Worm (Caenorhabditis elegans): ENCODE results near the gene F58B4.6.

F58B4.6 gene

ce11 chrV:10949511-10949910 lies 24.7 kb downstream of the F58B4.6 start, which contains the start of gene col-153:
Gene col-153, plus strand, starts transcription at chrV:10949811.
- TF ChIP-seq fkh-2 (tag; optimal IDR thresholded peaks at IDR 0.05) (no peak), mml-1 (tag; optimal IDR thresholded peaks at IDR 0.05) (no peak), tbx-2 (tag; optimal IDR thresholded peaks at IDR 0.05) (no peak), elt-1 (tag; optimal IDR thresholded peaks at IDR 0.05) (no peak), nhr-67 (tag; optimal IDR thresholded peaks at IDR 0.05) (no peak), ama-1 (optimal IDR thresholded peaks at IDR 0.05) (no peak), nhr-43 (tag; optimal IDR thresholded peaks at IDR 0.05; ENCODE audit: poor library complexity, severe bottlenecking) (no peak), nhr-76 (tag; optimal IDR thresholded peaks at IDR 0.05) (no peak), elt-3 (tag; optimal IDR thresholded peaks at IDR 0.05) (no peak), ceh-16 (tag; optimal IDR thresholded peaks at IDR 0.05) (no peak), ztf-11 (tag; optimal IDR thresholded peaks at IDR 0.05) (no peak), nfya-1 (tag; optimal IDR thresholded peaks at IDR 0.05; ENCODE audit: insufficient read depth) (no peak), jun-1 (tag; optimal IDR thresholded peaks at IDR 0.05) (no peak), zag-1 (tag; optimal IDR thresholded peaks at IDR 0.05) (no peak), daf-12 (tag; optimal IDR thresholded peaks at IDR 0.05) (no peak), nhr-28 (tag; optimal IDR thresholded peaks at IDR 0.05) (no peak), snpc-4 (tag; optimal IDR thresholded peaks at IDR 0.05) (no peak)

ce11 chrV:10951655-10952278 lies 26.9 kb downstream of the F58B4.6 start, which contains the start of gene F17C11.4:
Gene F17C11.4, plus strand, starts transcription at chrV:10951860.
- TF ChIP-seq nhr-23 (tag; optimal IDR thresholded peaks at IDR 0.05) = peak; percentile 57
- TF ChIP-seq nhr-43 (tag; optimal IDR thresholded peaks at IDR 0.05; ENCODE audit: poor library complexity, severe bottlenecking) = peak; percentile 88
- TF ChIP-seq sea-2 (GFP tag; optimal IDR thresholded peaks at IDR 0.05) = no peak
- TF ChIP-seq nhr-67 (tag; optimal IDR thresholded peaks at IDR 0.05) = no peak
- no peak for TF ChIP-seq zag-1 (tag; optimal IDR thresholded peaks at IDR 0.05)
- TF ChIP-seq nhr-77 (tag; optimal IDR thresholded peaks at IDR 0.05) = no peak
- no peak for TF ChIP-seq mml-1 (tag; optimal IDR thresholded peaks at IDR 0.05)
- peak; percentile 83 for TF ChIP-seq elt-2 (tag; optimal IDR thresholded peaks at IDR 0.05)
- peak; percentile 80 for TF ChIP-seq jun-1 (tag; optimal IDR thresholded peaks at IDR 0.05)
- peak; percentile 14 for TF ChIP-seq fos-1 (tag; optimal IDR thresholded peaks at IDR 0.05)
- TF ChIP-seq elt-1 (tag; optimal IDR thresholded peaks at IDR 0.05) = no peak
- peak; percentile 28 for TF ChIP-seq tbx-2 (tag; optimal IDR thresholded peaks at IDR 0.05)
- no peak for TF ChIP-seq elt-3 (tag; optimal IDR thresholded peaks at IDR 0.05)
- TF ChIP-seq ztf-4 (tag; optimal IDR thresholded peaks at IDR 0.05) = no peak
- no peak for TF ChIP-seq nhr-237 (tag; optimal IDR thresholded peaks at IDR 0.05)
- TF ChIP-seq snpc-4 (tag; optimal IDR thresholded peaks at IDR 0.05) = peak; percentile 51
- TF ChIP-seq nhr-25 (tag; optimal IDR thresholded peaks at IDR 0.05) = peak; percentile 87
- TF ChIP-seq ceh-28 (tag; optimal IDR thresholded peaks at IDR 0.05) = no peak
- no peak for TF ChIP-seq R02D3.7 (tag; optimal IDR thresholded peaks at IDR 0.05)
- TF ChIP-seq pqm-1 (tag; optimal IDR thresholded peaks at IDR 0.05) = no peak
- peak; percentile 81 for TF ChIP-seq egl-5 (tag; optimal IDR thresholded peaks at IDR 0.05)
- TF ChIP-seq nhr-11 (tag; optimal IDR thresholded peaks at IDR 0.05) = peak; percentile 47
- no peak for TF ChIP-seq nhr-28 (tag; optimal IDR thresholded peaks at IDR 0.05)
- no peak for TF ChIP-seq ZK546.5 (tag; optimal IDR thresholded peaks at IDR 0.05)
- peak; percentile 74 for TF ChIP-seq hmg-11 (tag; optimal IDR thresholded peaks at IDR 0.05)
- peak; percentile 0 for TF ChIP-seq lin-39 (tag; optimal IDR thresholded peaks at IDR 0.05)
- no peak for TF ChIP-seq ceh-16 (tag; optimal IDR thresholded peaks at IDR 0.05)
- peak; percentile 1 for TF ChIP-seq lin-15B (tag; optimal IDR thresholded peaks at IDR 0.05)
- no peak for TF ChIP-seq unc-39 (tag; optimal IDR thresholded peaks at IDR 0.05)
- TF ChIP-seq nfya-1 (tag; optimal IDR thresholded peaks at IDR 0.05; ENCODE audit: insufficient read depth) = peak; percentile 75
- no peak for TF ChIP-seq ceh-82 (tag; optimal IDR thresholded peaks at IDR 0.05)
- TF ChIP-seq lsy-12 (tag; optimal IDR thresholded peaks at IDR 0.05) = peak; percentile 43
- no peak for TF ChIP-seq egl-27 (tag; optimal IDR thresholded peaks at IDR 0.05)
- TF ChIP-seq unc-62 (GFP tag; optimal IDR thresholded peaks at IDR 0.05) = peak; percentile 53
- no peak for TF ChIP-seq aly-2 (tag; optimal IDR thresholded peaks at IDR 0.05)
- TF ChIP-seq ceh-9 (tag; optimal IDR thresholded peaks at IDR 0.05) = no peak
- no peak for TF ChIP-seq skn-1 (tag; optimal IDR thresholded peaks at IDR 0.05)
- peak; percentile 43 for TF ChIP-seq pha-4 (tag; optimal IDR thresholded peaks at IDR 0.05)
- TF ChIP-seq ztf-11 (tag; optimal IDR thresholded peaks at IDR 0.05) = no peak
- TF ChIP-seq eor-1 (tag; optimal IDR thresholded peaks at IDR 0.05) = no peak
- TF ChIP-seq ama-1 (optimal IDR thresholded peaks at IDR 0.05) = peak; percentile 46
- no peak for TF ChIP-seq nhr-76 (tag; optimal IDR thresholded peaks at IDR 0.05)
- no peak for TF ChIP-seq daf-12 (tag; optimal IDR thresholded peaks at IDR 0.05)
- no peak for TF ChIP-seq nhr-12 (tag; optimal IDR thresholded peaks at IDR 0.05)
- TF ChIP-seq fkh-2 (tag; optimal IDR thresholded peaks at IDR 0.05) = no peak
- TF ChIP-seq fkh-10 (GFP tag; optimal IDR thresholded peaks at IDR 0.05) = peak; percentile 9
- TF ChIP-seq mdl-1 (tag; optimal IDR thresholded peaks at IDR 0.05) = no peak
